Fruit fly (Drosophila melanogaster): Measurements from ENCODE around the gene be.

DNA sequence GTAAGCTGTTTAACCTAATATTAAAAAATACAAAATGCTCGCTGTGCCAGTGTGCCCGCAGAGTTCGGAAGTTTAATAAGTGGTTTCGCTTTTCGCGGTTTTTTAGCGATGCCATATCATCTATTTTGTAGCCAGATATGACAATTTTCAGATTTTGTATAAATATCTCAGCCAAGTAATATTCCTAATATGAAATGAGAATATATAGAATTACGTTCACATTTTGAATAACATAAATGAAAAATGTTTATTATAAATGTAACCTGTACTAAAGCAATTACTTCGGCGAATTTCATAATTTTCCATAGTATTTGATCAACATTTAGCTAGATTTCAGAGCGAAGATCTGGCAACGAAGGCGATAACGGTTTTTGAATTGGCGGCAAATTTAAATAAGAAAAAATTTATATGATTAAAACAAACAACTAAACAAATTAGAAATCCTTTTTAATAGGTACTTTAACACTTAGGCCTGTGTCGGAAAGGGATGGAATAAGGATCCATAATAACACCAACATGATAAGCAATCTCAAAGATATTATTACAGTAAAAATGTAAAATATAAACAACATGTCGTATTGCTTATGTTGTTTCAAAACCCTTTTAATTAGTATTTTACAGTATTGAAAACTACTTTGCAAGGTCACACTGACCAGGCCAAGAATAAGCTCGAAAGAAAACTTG, 42.3 kb downstream of the be start, which contains the start of the genes opm and dob:
- TF ChIP-seq CTCF (optimal IDR thresholded peaks at IDR 0.05) (no peak), CG8478 (optimal IDR thresholded peaks at IDR 0.05) (no peak)
